Fruit fly (Drosophila melanogaster) whole organism, embryonic: ENCODE data around the gene AnxB9.
A peak's percentile ranks its signal among the peaks of the same experiment; 100 is the strongest.

Source experiments
- CG10959 ChIP-seq: fragments of 200-800 bp; sonication (Bioruptor generic); IDR thresholded peaks from 2 replicates; pipeline ENCODE4 v1.3.6; 2022; ENCODE audit warnings: missing biosample characterization, missing genetic modification characterization
- CG11398 ChIP-seq: fragments of 200-800 bp; sonication (Bioruptor generic); optimal IDR thresholded peaks from 2 replicates; lab custom pipeline; 2016; ENCODE audit warnings: missing biosample characterization, missing genetic modification characterization
- CG1233 ChIP-seq: fragments of 200-800 bp; sonication (Bioruptor generic); optimal IDR thresholded peaks from 4 replicates; lab custom pipeline; 2018; ENCODE audit warnings: missing biosample characterization, mild to moderate bottlenecking, missing genetic modification characterization
- CG13894 ChIP-seq: fragments of 200-800 bp; sonication (Bioruptor generic); optimal IDR thresholded peaks from 3 replicates; lab custom pipeline; 2018; ENCODE audit warnings: missing biosample characterization, mild to moderate bottlenecking, missing genetic modification characterization, moderate library complexity
- CG14441 ChIP-seq: fragments of 200-800 bp; sonication (Bioruptor generic); IDR thresholded peaks from 2 replicates; pipeline ENCODE4 v1.3.6; 2022; ENCODE audit warnings: missing biosample characterization, missing genetic modification characterization
- CG14667 ChIP-seq: fragments of 200-800 bp; sonication (Bioruptor generic); IDR thresholded peaks from 2 replicates; pipeline ENCODE4 v1.3.6; 2022; ENCODE audit warnings: missing biosample characterization, missing genetic modification characterization
- CG15269 ChIP-seq: fragments of 200-800 bp; sonication (Bioruptor generic); optimal IDR thresholded peaks from 2 replicates; lab custom pipeline; 2018; ENCODE audit warnings: missing biosample characterization, mild to moderate bottlenecking, missing genetic modification characterization, moderate library complexity
- CG15601 ChIP-seq: fragments of 200-800 bp; sonication (Bioruptor generic); optimal IDR thresholded peaks from 3 replicates; lab custom pipeline; 2019; ENCODE audit warnings: missing biosample characterization, mild to moderate bottlenecking, missing genetic modification characterization, moderate library complexity
- CG16815 ChIP-seq: fragments of 200-800 bp; sonication (Bioruptor generic); optimal IDR thresholded peaks from 3 replicates; lab custom pipeline; 2017; ENCODE audit warnings: missing biosample characterization, mild to moderate bottlenecking, missing genetic modification characterization
- CG17568 ChIP-seq: fragments of 200-800 bp; sonication (Bioruptor generic); optimal IDR thresholded peaks from 2 replicates; lab custom pipeline; 2018; ENCODE audit warnings: missing biosample characterization, mild to moderate bottlenecking, missing genetic modification characterization, moderate library complexity
- CG18764 ChIP-seq: fragments of 200-800 bp; sonication (Bioruptor generic); optimal IDR thresholded peaks from 3 replicates; lab custom pipeline; 2016; ENCODE audit warnings: missing biosample characterization, missing genetic modification characterization
- CG2120 ChIP-seq: fragments of 200-800 bp; sonication (Bioruptor generic); optimal IDR thresholded peaks from 3 replicates; lab custom pipeline; 2016; ENCODE audit warnings: missing biosample characterization, missing genetic modification characterization
- CG31388 ChIP-seq: fragments of 200-800 bp; sonication (Bioruptor generic); optimal IDR thresholded peaks from 2 replicates; lab custom pipeline; 2016; ENCODE audit warnings: missing biosample characterization, missing genetic modification characterization
- CG34422 ChIP-seq: fragments of 200-800 bp; sonication (Bioruptor generic); IDR thresholded peaks from 3 replicates; pipeline ENCODE4 v1.3.6; 2022; ENCODE audit warnings: missing biosample characterization, missing genetic modification characterization
- CG3726 ChIP-seq: fragments of 200-800 bp; sonication (Bioruptor generic); IDR thresholded peaks from 3 replicates; pipeline ENCODE4, ENCODE4 v1.3.6; 2022; ENCODE audit warnings: missing biosample characterization, missing genetic modification characterization
- CG4282 ChIP-seq: fragments of 200-800 bp; sonication (Bioruptor generic); optimal IDR thresholded peaks from 2 replicates; lab custom pipeline; 2016; ENCODE audit warnings: missing biosample characterization, missing genetic modification characterization
- CG7372 ChIP-seq: fragments of 200-800 bp; sonication (Bioruptor generic); IDR thresholded peaks from 2 replicates; pipeline ENCODE4 v1.3.6; 2022; ENCODE audit warnings: missing biosample characterization, missing genetic modification characterization
- CG7786 ChIP-seq: fragments of 200-800 bp; sonication (Bioruptor generic); optimal IDR thresholded peaks from 2 replicates; lab custom pipeline; 2016; ENCODE audit warnings: missing biosample characterization, missing genetic modification characterization
- CG8089 ChIP-seq: fragments of 200-800 bp; sonication (Bioruptor generic); optimal IDR thresholded peaks from 3 replicates; lab custom pipeline; 2016; ENCODE audit warnings: missing biosample characterization, missing genetic modification characterization
- CG9215 ChIP-seq: fragments of 200-800 bp; sonication (Bioruptor generic); IDR thresholded peaks from 2 replicates; pipeline ENCODE4 v1.3.6; 2022; ENCODE audit warnings: missing biosample characterization, missing genetic modification characterization
- CG9932 ChIP-seq: fragments of 200-800 bp; sonication (Bioruptor generic); IDR thresholded peaks from 2 replicates; pipeline ENCODE4 v1.3.6; 2022; ENCODE audit warnings: missing biosample characterization, missing genetic modification characterization
- Camta ChIP-seq: fragments of 200-800 bp; sonication (Bioruptor generic); optimal IDR thresholded peaks from 2 replicates; lab custom pipeline; 2016; ENCODE audit warnings: missing biosample characterization, missing genetic modification characterization
- Dfd ChIP-seq, 2 experiments: fragments of >200 bp; optimal IDR thresholded peaks; 2 replicates each; lab custom pipeline; 2017; ENCODE audit warnings: missing biosample characterization in 2 of 2, missing genetic modification characterization in 2 of 2
- Dll ChIP-seq: fragments of 200-800 bp; sonication (Bioruptor generic); IDR thresholded peaks from 4 replicates; pipeline ENCODE4 v1.3.6; 2022; ENCODE audit warnings: missing biosample characterization, missing genetic modification characterization; ENCODE audit not compliant: partially characterized antibody
- Dref ChIP-seq: fragments of 200-800 bp; sonication (Bioruptor generic); IDR thresholded peaks from 2 replicates; pipeline ENCODE4 v1.3.6; 2022; ENCODE audit warnings: missing biosample characterization, missing genetic modification characterization
- ERR ChIP-seq: fragments of 200-800 bp; sonication (Bioruptor generic); optimal IDR thresholded peaks from 2 replicates; lab custom pipeline; 2016; ENCODE audit warnings: missing biosample characterization, missing genetic modification characterization
- Gug ChIP-seq: fragments of 200-800 bp; sonication (Bioruptor generic); IDR thresholded peaks from 4 replicates; pipeline ENCODE4 v1.3.6; 2022; ENCODE audit warnings: missing biosample characterization, missing genetic modification characterization
- HLH4C ChIP-seq: fragments of 200-800 bp; sonication (Bioruptor generic); IDR thresholded peaks from 3 replicates; pipeline ENCODE4 v1.3.6; 2022; ENCODE audit warnings: missing biosample characterization, missing genetic modification characterization; ENCODE audit not compliant: partially characterized antibody
- Hand ChIP-seq: fragments of 200-800 bp; sonication (Bioruptor generic); optimal IDR thresholded peaks from 2 replicates; lab custom pipeline; 2017; ENCODE audit warnings: mild to moderate bottlenecking, missing biosample characterization, missing genetic modification reagents, missing genetic modification characterization
- Jarid2 ChIP-seq: fragments of 200-800 bp; sonication (Bioruptor generic); optimal IDR thresholded peaks from 3 replicates; lab custom pipeline; 2017; ENCODE audit warnings: mild to moderate bottlenecking, missing biosample characterization, missing genetic modification reagents, missing genetic modification characterization
- MTF-1 ChIP-seq: fragments of 200-800 bp; sonication (Bioruptor generic); optimal IDR thresholded peaks from 2 replicates; lab custom pipeline; 2018; ENCODE audit warnings: missing biosample characterization, mild to moderate bottlenecking, missing genetic modification characterization, borderline replicate concordance
- Med ChIP-seq: fragments of 200-800 bp; sonication (Bioruptor generic); peaks from one replicate; lab custom pipeline; 2016; ENCODE audit warnings: missing biosample characterization, missing genetic modification characterization, mild to moderate bottlenecking, inconsistent platforms, moderate library complexity
- Mrtf ChIP-seq: fragments of 200-800 bp; sonication (Bioruptor generic); IDR thresholded peaks from 3 replicates; pipeline ENCODE4 v1.3.6; 2022; ENCODE audit warnings: missing biosample characterization, missing genetic modification characterization
- Scr ChIP-seq: fragments of 200-800 bp; sonication (Bioruptor generic); IDR thresholded peaks from 2 replicates; pipeline ENCODE4 v1.3.6; 2022; ENCODE audit warnings: missing biosample characterization, missing genetic modification characterization; ENCODE audit not compliant: partially characterized antibody
- Xbp1 ChIP-seq: fragments of 200-800 bp; sonication (Bioruptor generic); optimal IDR thresholded peaks from 3 replicates; lab custom pipeline; 2016; ENCODE audit warnings: missing biosample characterization, mild to moderate bottlenecking, missing genetic modification characterization
- Xrp1 ChIP-seq: fragments of 200-800 bp; sonication (Bioruptor generic); IDR thresholded peaks from 2 replicates; pipeline ENCODE4 v1.3.6; 2022; ENCODE audit warnings: missing biosample characterization, missing genetic modification characterization
- aop ChIP-seq: fragments of 200-800 bp; sonication (Bioruptor generic); IDR thresholded peaks from 2 replicates; pipeline ENCODE4 v1.3.6; 2022; ENCODE audit warnings: missing biosample characterization, missing genetic modification characterization
- ato ChIP-seq: fragments of 200-800 bp; sonication (Bioruptor generic); IDR thresholded peaks from 2 replicates; pipeline ENCODE4 v1.3.6; 2022; ENCODE audit warnings: missing biosample characterization, missing genetic modification characterization; ENCODE audit not compliant: partially characterized antibody
- fd3F ChIP-seq: fragments of 200-800 bp; sonication (Bioruptor generic); optimal IDR thresholded peaks from 2 replicates; lab custom pipeline; 2018; ENCODE audit warnings: missing biosample characterization, mild to moderate bottlenecking, missing genetic modification characterization, moderate library complexity
- fd96Cb ChIP-seq: fragments of 200-800 bp; sonication (Bioruptor generic); optimal IDR thresholded peaks from 2 replicates; lab custom pipeline; 2018; ENCODE audit warnings: missing biosample characterization, mild to moderate bottlenecking, missing genetic modification characterization, moderate library complexity
- mam ChIP-seq: fragments of 200-800 bp; sonication (Bioruptor generic); optimal IDR thresholded peaks from 3 replicates; lab custom pipeline; 2016; ENCODE audit warnings: missing biosample characterization, missing genetic modification characterization
- oc ChIP-seq: fragments of 200-800 bp; sonication (Bioruptor generic); optimal IDR thresholded peaks from 2 replicates; lab custom pipeline; 2018; ENCODE audit warnings: missing biosample characterization, mild to moderate bottlenecking, missing genetic modification characterization, moderate library complexity
- otp ChIP-seq: fragments of 200-800 bp; sonication (Bioruptor generic); IDR thresholded peaks from 3 replicates; pipeline ENCODE4, ENCODE4 v1.3.6; 2022; ENCODE audit warnings: missing biosample characterization, missing genetic modification characterization
- psq ChIP-seq: fragments of 200-800 bp; sonication (Bioruptor generic); optimal IDR thresholded peaks from 2 replicates; lab custom pipeline; 2017; ENCODE audit warnings: missing biosample characterization, missing genetic modification characterization
- schlank ChIP-seq: fragments of 200-800 bp; sonication (Bioruptor generic); optimal IDR thresholded peaks from 2 replicates; lab custom pipeline; 2018; ENCODE audit warnings: missing biosample characterization, mild to moderate bottlenecking, missing genetic modification characterization
- sens-2 ChIP-seq: fragments of 200-800 bp; sonication (Bioruptor generic); IDR thresholded peaks from 2 replicates; pipeline ENCODE4 v1.3.6; 2022; ENCODE audit warnings: missing biosample characterization, missing genetic modification characterization
- so ChIP-seq: fragments of 200-800 bp; sonication (Bioruptor generic); IDR thresholded peaks from 3 replicates; pipeline ENCODE4 v1.3.6; 2022; ENCODE audit warnings: missing biosample characterization, missing genetic modification characterization
- toy ChIP-seq: fragments of 200-800 bp; sonication (Bioruptor generic); IDR thresholded peaks from 2 replicates; pipeline ENCODE4 v1.3.6; 2022; ENCODE audit warnings: missing biosample characterization, missing genetic modification characterization
- unpg ChIP-seq: fragments of 200-800 bp; sonication (Bioruptor generic); optimal IDR thresholded peaks from 3 replicates; lab custom pipeline; 2018; ENCODE audit warnings: missing biosample characterization, mild to moderate bottlenecking, missing genetic modification characterization, moderate library complexity
- zfh2 ChIP-seq: fragments of 200-800 bp; sonication (Bioruptor generic); optimal IDR thresholded peaks from 2 replicates; lab custom pipeline; 2016; ENCODE audit warnings: missing biosample characterization, missing genetic modification characterization

The AnxB9 gene

DNA sequence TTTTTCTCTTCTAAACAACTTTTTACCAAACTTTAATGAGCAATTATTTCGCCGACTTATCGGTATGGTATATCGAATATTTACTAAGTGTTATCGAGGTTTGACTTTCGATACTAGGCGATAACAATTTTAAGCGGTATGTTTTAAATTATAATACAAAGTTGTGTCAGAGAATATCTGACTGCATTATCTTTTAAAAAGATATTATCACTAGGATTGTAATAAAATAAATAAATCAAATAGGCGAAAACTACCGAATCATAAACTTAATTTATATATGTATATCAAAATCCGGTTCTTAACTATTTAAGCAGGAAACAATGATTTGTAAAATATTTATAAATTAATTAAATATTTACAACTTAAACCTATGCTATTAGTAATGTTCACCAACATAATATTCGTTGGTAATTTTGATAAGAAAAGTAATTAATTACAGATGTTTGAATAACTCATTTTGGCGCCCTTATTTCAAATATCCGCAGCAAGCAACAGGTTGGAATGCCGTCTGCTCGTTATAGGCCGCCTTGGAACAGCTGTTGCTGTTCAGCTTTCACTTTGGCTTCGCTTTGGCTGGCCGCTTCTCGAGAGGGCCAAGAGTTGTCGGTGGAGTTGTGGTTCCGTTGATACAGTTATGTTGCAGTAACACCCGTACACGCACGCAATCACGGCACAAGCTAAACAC lies 43.0 kb downstream of the AnxB9 start, which contains the start of the genes Sec15 and rtet (continued):
- TF ChIP-seq CG10959 (GFP tag; lab: Robert Waterston, UW) = no peak
- no peak for TF ChIP-seq Hand (GFP tag; lab: Kevin White, UChicago)
- TF ChIP-seq CG13894 = no peak
- TF ChIP-seq CG15601 (tag; lab: Kevin White, UChicago) = peak; percentile 70
- no peak for TF ChIP-seq Dfd (GFP tag; optimal IDR thresholded peaks at IDR 0.05; lab: Kevin White, UChicago)
- TF ChIP-seq CG14441 (GFP tag; lab: Robert Waterston, UW) = peak; percentile 58
- peak; percentile 34; the same call in 1 of the 2 replicates for TF ChIP-seq sens-2
- TF ChIP-seq CG18764 (GFP tag; lab: Kevin White, UChicago) = peak; percentile 78
- no peak for TF ChIP-seq aop (GFP tag; lab: Robert Waterston, UW)
- TF ChIP-seq Mrtf (GFP tag; lab: Robert Waterston, UW) = peak; percentile 49; the same call in 2 of the 3 replicates
- no peak for TF ChIP-seq CG4282 (GFP tag; lab: Kevin White, UChicago)
- TF ChIP-seq schlank = no peak
- no peak for TF ChIP-seq Jarid2
- TF ChIP-seq CG2120 = peak; percentile 84
- TF ChIP-seq ato = peak; percentile 86
- TF ChIP-seq Med (GFP tag; lab: Kevin White, UChicago) = peak; percentile 84
- TF ChIP-seq toy (GFP tag; lab: Robert Waterston, UW) = no peak
- peak; percentile 69 for TF ChIP-seq Xbp1 (GFP tag; lab: Kevin White, UChicago)
- TF ChIP-seq CG9215 (GFP tag; lab: Robert Waterston, UW) = no peak
- TF ChIP-seq CG1233 (GFP tag; lab: Kevin White, UChicago) = peak; percentile 44
- TF ChIP-seq CG14667 = no peak
- no peak for TF ChIP-seq CG31388 (GFP tag; lab: Kevin White, UChicago)
- peak; percentile 30; the same call in 2 of the 3 replicates for TF ChIP-seq CG34422 (GFP tag; lab: Robert Waterston, UW)
- peak; percentile 15 for TF ChIP-seq psq (GFP tag; lab: Kevin White, UChicago)
- no peak for TF ChIP-seq CG15269 (tag; lab: Kevin White, UChicago)
- peak; percentile 35 for TF ChIP-seq CG7786
- no peak for TF ChIP-seq fd3F (GFP tag; lab: Kevin White, UChicago)
- TF ChIP-seq unpg (GFP tag; lab: Kevin White, UChicago) = peak; percentile 36
- TF ChIP-seq MTF-1 (GFP tag; lab: Kevin White, UChicago) = no peak
- peak; percentile 32; the same call in 1 of the 3 replicates for TF ChIP-seq otp (GFP tag; lab: Robert Waterston, UW)
- peak; percentile 64 for TF ChIP-seq Scr (GFP tag; lab: Robert Waterston, UW)
- TF ChIP-seq mam = no peak
- TF ChIP-seq CG9932 (GFP tag; lab: Robert Waterston, UW) = peak; percentile 57
- TF ChIP-seq Gug = no peak
- TF ChIP-seq ERR (GFP tag; lab: Kevin White, UChicago) = no peak
- TF ChIP-seq CG11398 (GFP tag; lab: Kevin White, UChicago) = no peak
- TF ChIP-seq CG3726 (GFP tag; lab: Robert Waterston, UW) = no peak
- peak; percentile 78 for TF ChIP-seq HLH4C (GFP tag; lab: Robert Waterston, UW)
- no peak for TF ChIP-seq Camta (GFP tag; lab: Kevin White, UChicago)
- 0 out of 3 replicates have a peak, but pooled peaks have one; percentile 23 for TF ChIP-seq so (GFP tag; lab: Robert Waterston, UW)
- peak; percentile 49 for TF ChIP-seq fd96Cb (tag; lab: Kevin White, UChicago)
- no peak for TF ChIP-seq oc
- no peak for TF ChIP-seq CG7372 (GFP tag; lab: Robert Waterston, UW)
- TF ChIP-seq CG8089 = peak; percentile 17
- no peak for TF ChIP-seq CG17568 (GFP tag; lab: Kevin White, UChicago)
- TF ChIP-seq CG16815 (GFP tag; lab: Kevin White, UChicago) = peak; percentile 29
- TF ChIP-seq Xrp1 = peak; percentile 80
- peak; percentile 1 for TF ChIP-seq zfh2
- TF ChIP-seq Dll (GFP tag; lab: Robert Waterston, UW) = peak; percentile 75; the same call in 3 of the 4 replicates
- peak; percentile 71 for TF ChIP-seq Dref
